Worm (Caenorhabditis elegans): ENCODE measurements around the gene got-2.2.

DNA sequence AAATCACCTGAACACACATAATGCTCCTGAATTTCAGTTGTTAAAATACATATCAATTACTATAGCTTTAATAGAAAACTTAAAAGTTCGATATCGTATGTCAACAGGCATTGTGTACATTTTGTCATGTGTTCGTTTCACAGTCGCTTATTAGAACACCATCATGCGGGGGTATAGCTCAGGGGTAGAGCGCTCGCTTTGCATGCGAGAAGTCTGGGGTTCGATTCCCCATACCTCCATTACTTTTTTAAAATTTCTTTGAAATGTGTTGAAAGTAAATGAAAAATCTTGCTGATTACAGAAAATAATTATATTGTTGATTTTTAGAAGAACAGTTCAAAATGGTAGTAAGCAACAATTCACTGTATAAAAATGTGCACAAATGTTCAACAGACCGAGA lies 45.4 kb downstream of the got-2.2 start:
- TF ChIP-seq ces-1 (GFP tag; optimal IDR thresholded peaks at IDR 0.05) (no peak), snpc-4 (tag; optimal IDR thresholded peaks at IDR 0.05) (no peak), nhr-237 (tag; optimal IDR thresholded peaks at IDR 0.05) (no peak), mep-1 (tag; optimal IDR thresholded peaks at IDR 0.05) (no peak), nhr-28 (tag; optimal IDR thresholded peaks at IDR 0.05) (no peak), elt-3 (tag; optimal IDR thresholded peaks at IDR 0.05) (no peak)
